Worm (Caenorhabditis elegans) whole organism, late embryonic: ENCODE data around the gene spp-9.

Experiments
- madf-2 ChIP-seq: sonication (generic microtip); optimal IDR thresholded peaks from 2 replicates; lab custom pipeline; 2017; ENCODE audit warnings: missing genetic modification characterization, missing compliant biosample characterization
- nfya-1 ChIP-seq: sonication (generic microtip); optimal IDR thresholded peaks from 2 replicates; lab custom pipeline; 2017; ENCODE audit warnings: missing genetic modification characterization, mild to moderate bottlenecking, missing compliant biosample characterization, antibody characterized with exemption, moderate library complexity
- pha-4 ChIP-seq: fragments of 150-350 bp; optimal IDR thresholded peaks from 2 replicates; lab custom pipeline; 2018; ENCODE audit warnings: missing biosample characterization, missing genetic modification reagents, missing genetic modification characterization
- rnt-1 ChIP-seq: sonication (generic microtip); optimal IDR thresholded peaks from 2 replicates; lab custom pipeline; 2016; ENCODE audit warnings: missing genetic modification characterization, missing compliant biosample characterization

ce11 chrX:11447695-11448094 lies 39.9 kb upstream of the spp-9 start:
- TF ChIP-seq rnt-1 (tag; lab: Kevin White, UChicago) (no peak), nfya-1 (tag; lab: Kevin White, UChicago) (no peak), madf-2 (tag; lab: Kevin White, UChicago) (no peak), pha-4 (tag; lab: Kevin White, UChicago) (no peak)
